Worm (Caenorhabditis elegans) whole organism, L2 larva: ENCODE measurements around the gene C03H5.4.

Source experiments
- ama-1 ChIP-seq: fragments of 150-350 bp; optimal IDR thresholded peaks from 2 replicates; lab custom pipeline; 2018; ENCODE audit warnings: inconsistent platforms
- lin-13 ChIP-seq: fragments of 150-350 bp; optimal IDR thresholded peaks from 2 replicates; lab custom pipeline; 2014; ENCODE audit warnings: missing biosample characterization, missing genetic modification reagents, missing genetic modification characterization
- mdl-1 ChIP-seq, 2 experiments: fragments of 150-350 bp in 1 of 2; sonication (generic microtip) in 1 of 2; optimal IDR thresholded peaks; 2 replicates each; lab custom pipeline; 2017; ENCODE audit warnings: missing biosample characterization in 2 of 2, missing genetic modification characterization in 2 of 2
- sem-4 ChIP-seq: fragments of 150-350 bp; optimal IDR thresholded peaks from 2 replicates; lab custom pipeline; 2014; ENCODE audit warnings: missing biosample characterization, missing genetic modification reagents, missing genetic modification characterization
- snpc-4 ChIP-seq: fragments of 150-350 bp; optimal IDR thresholded peaks from 2 replicates; lab custom pipeline; 2014; ENCODE audit warnings: missing biosample characterization, missing genetic modification characterization
- unc-55 ChIP-seq: fragments of 150-350 bp; sonication (generic microtip); optimal IDR thresholded peaks from 3 replicates; lab custom pipeline; 2014; ENCODE audit warnings: missing biosample characterization, missing genetic modification reagents, missing genetic modification characterization
- ztf-1 ChIP-seq: fragments of 200-800 bp; sonication (Bioruptor generic); conservative IDR thresholded peaks from 2 replicates; pipeline ENCODE4 v1.3.6; 2022; ENCODE audit warnings: missing genetic modification characterization, missing compliant biosample characterization
- ztf-4 ChIP-seq: fragments of 150-350 bp; optimal IDR thresholded peaks from 2 replicates; lab custom pipeline; 2014; ENCODE audit warnings: missing biosample characterization, missing genetic modification characterization

DNA sequence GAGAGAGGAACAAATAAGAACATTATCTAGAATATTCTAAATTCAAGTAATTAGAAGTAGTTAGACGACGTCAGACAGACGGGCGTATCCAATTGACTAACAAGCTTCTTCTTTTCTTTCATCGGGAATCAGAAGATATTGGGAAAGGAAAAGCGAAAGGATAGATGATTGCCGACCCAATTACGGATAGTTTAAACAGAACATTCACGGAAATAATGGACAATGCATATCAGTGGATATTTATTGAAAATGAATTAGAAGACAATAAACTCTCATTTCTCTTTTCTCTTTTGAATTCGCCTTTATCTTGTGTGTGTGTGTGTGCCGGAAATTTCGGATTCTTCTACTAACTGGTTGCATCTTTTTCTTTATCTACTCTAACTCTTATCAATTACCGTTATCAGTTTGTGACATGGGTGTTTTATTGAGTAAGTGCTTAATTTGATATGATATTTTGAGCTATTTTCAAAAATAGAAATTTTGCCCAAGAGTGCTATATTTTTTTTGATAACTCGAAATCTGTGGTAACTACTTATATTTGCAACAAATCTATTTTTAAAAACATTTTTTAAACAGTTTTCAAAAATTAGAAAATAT is 41.1 kb upstream of the C03H5.4 start:
- TF ChIP-seq ztf-1 (no peak), mdl-1 (tag; optimal IDR thresholded peaks at IDR 0.05; lab: Kevin White, UChicago) (no peak), unc-55 (GFP tag; lab: Kevin White, UChicago) (no peak), lin-13 (GFP tag; lab: Kevin White, UChicago) (no peak), ztf-4 (no peak), sem-4 (tag; lab: Kevin White, UChicago) (no peak), ama-1 (no peak), snpc-4 (tag; lab: Kevin White, UChicago) (no peak)
